Worm (Caenorhabditis elegans) whole organism, late embryonic: ENCODE results near the gene rpap-3.

ENCODE experiments used
- F13H6.1 ChIP-seq: sonication (generic microtip); optimal IDR thresholded peaks from 2 replicates; lab custom pipeline; 2016; ENCODE audit warnings: missing genetic modification characterization, missing compliant biosample characterization
- K09A11.1 ChIP-seq: sonication (generic microtip); optimal IDR thresholded peaks from 2 replicates; lab custom pipeline; 2017; ENCODE audit warnings: antibody characterized with exemption, mild to moderate bottlenecking, missing genetic modification characterization, missing compliant biosample characterization; ENCODE audit not compliant: insufficient read depth
- Y22D7AL.16 ChIP-seq: sonication (generic microtip); optimal IDR thresholded peaks from 2 replicates; lab custom pipeline; 2016; ENCODE audit warnings: missing genetic modification characterization, missing compliant biosample characterization
- ceh-19 ChIP-seq: fragments of 200-800 bp; sonication (Bioruptor generic); optimal IDR thresholded peaks from 2 replicates; lab custom pipeline; 2018; ENCODE audit warnings: mild to moderate bottlenecking, missing genetic modification characterization, missing compliant biosample characterization
- ceh-45 ChIP-seq: fragments of 200-800 bp; sonication (Bioruptor generic); IDR thresholded peaks from 2 replicates; pipeline ENCODE4 v1.3.6; 2022; ENCODE audit warnings: missing genetic modification reagents, missing genetic modification characterization, missing compliant biosample characterization
- che-1 ChIP-seq: sonication (generic microtip); optimal IDR thresholded peaks from 2 replicates; lab custom pipeline; 2016; ENCODE audit warnings: mild to moderate bottlenecking, missing genetic modification characterization, missing compliant biosample characterization
- dmd-4 ChIP-seq: sonication (generic microtip); optimal IDR thresholded peaks from 2 replicates; lab custom pipeline; 2016; ENCODE audit warnings: borderline replicate concordance, missing genetic modification characterization, missing compliant biosample characterization
- elt-4 ChIP-seq: sonication (generic microtip); optimal IDR thresholded peaks from 2 replicates; lab custom pipeline; 2016; ENCODE audit warnings: missing genetic modification characterization, missing compliant biosample characterization
- ets-4 ChIP-seq: sonication (generic microtip); optimal IDR thresholded peaks from 2 replicates; lab custom pipeline; 2016; ENCODE audit warnings: missing genetic modification characterization, missing compliant biosample characterization
- hlh-6 ChIP-seq: sonication (generic microtip); optimal IDR thresholded peaks from 2 replicates; lab custom pipeline; 2016; ENCODE audit warnings: missing genotype, missing genetic modification characterization, missing compliant biosample characterization
- nfya-1 ChIP-seq: sonication (generic microtip); optimal IDR thresholded peaks from 2 replicates; lab custom pipeline; 2017; ENCODE audit warnings: missing genetic modification characterization, mild to moderate bottlenecking, missing compliant biosample characterization, antibody characterized with exemption, moderate library complexity
- pag-3 ChIP-seq: sonication (generic microtip); optimal IDR thresholded peaks from 2 replicates; lab custom pipeline; 2016; ENCODE audit warnings: missing compliant biosample characterization, missing genetic modification characterization, borderline replicate concordance
- pax-1 ChIP-seq: fragments of 150-350 bp; optimal IDR thresholded peaks from 2 replicates; lab custom pipeline; 2014; ENCODE audit warnings: missing biosample characterization, missing genetic modification characterization
- pha-4 ChIP-seq: fragments of 150-350 bp; optimal IDR thresholded peaks from 2 replicates; lab custom pipeline; 2018; ENCODE audit warnings: missing biosample characterization, missing genetic modification reagents, missing genetic modification characterization
- pqm-1 ChIP-seq: sonication (generic microtip); optimal IDR thresholded peaks from 2 replicates; lab custom pipeline; 2016; ENCODE audit warnings: missing genetic modification characterization, missing compliant biosample characterization
- ref-2 ChIP-seq: sonication (generic microtip); optimal IDR thresholded peaks from 2 replicates; lab custom pipeline; 2016; ENCODE audit warnings: missing genetic modification characterization, missing compliant biosample characterization
- syd-9 ChIP-seq: sonication (generic microtip); optimal IDR thresholded peaks from 2 replicates; lab custom pipeline; 2016; ENCODE audit warnings: mild to moderate bottlenecking, missing genetic modification characterization, moderate library complexity, missing compliant biosample characterization
- ttx-3 ChIP-seq: sonication (generic microtip); optimal IDR thresholded peaks from 2 replicates; lab custom pipeline; 2016; ENCODE audit warnings: missing genetic modification reagents, missing genetic modification characterization, missing compliant biosample characterization
- unc-3 ChIP-seq, 2 experiments: fragments of 200-800 bp in 1 of 2; sonication (Bioruptor generic) in 1 of 2; sonication (generic microtip) in 1 of 2; conservative IDR thresholded peaks in 1 of 2; optimal IDR thresholded peaks in 1 of 2; 2 replicates each; pipeline versions ENCODE4 v1.3.6 to Lab custom; 2016 to 2022; ENCODE audit warnings: missing compliant biosample characterization in 2 of 2, missing genetic modification characterization in 2 of 2, missing genetic modification reagents in 1 of 2
- unc-42 ChIP-seq: sonication (generic microtip); optimal IDR thresholded peaks from 2 replicates; lab custom pipeline; 2016; ENCODE audit warnings: missing genotype, missing genetic modification characterization, missing compliant biosample characterization
- zip-5 ChIP-seq: sonication (generic microtip); optimal IDR thresholded peaks from 2 replicates; lab custom pipeline; 2016; ENCODE audit warnings: missing genetic modification characterization, missing compliant biosample characterization
- ztf-16 ChIP-seq: sonication (generic microtip); optimal IDR thresholded peaks from 2 replicates; lab custom pipeline; 2017; ENCODE audit warnings: missing genetic modification characterization, missing compliant biosample characterization

The rpap-3 gene

ce11 chrIV:7731960-7732359 is 46.8 kb downstream of the rpap-3 start, which contains the start of the genes C50F7.9 and C50F7.3:
Gene C50F7.9, minus strand, starts transcription at chrIV:7732060.
Gene C50F7.3, plus strand, starts transcription at chrIV:7732329.
- TF ChIP-seq unc-42 (tag; lab: Kevin White, UChicago) (no peak), ztf-16 (tag; lab: Kevin White, UChicago) (no peak), pha-4 (tag; lab: Kevin White, UChicago) (no peak), hlh-6 (tag; lab: Kevin White, UChicago) (no peak), pax-1 (tag; lab: Kevin White, UChicago) (no peak), Y22D7AL.16 (tag; lab: Kevin White, UChicago) (no peak), K09A11.1 (tag; lab: Kevin White, UChicago) (no peak), syd-9 (tag; lab: Kevin White, UChicago) (no peak), zip-5 (tag; lab: Kevin White, UChicago) (no peak), ceh-45 (GFP tag; lab: Robert Waterston, UW) (no peak), F13H6.1 (tag; lab: Kevin White, UChicago) (no peak), pqm-1 (tag; lab: Kevin White, UChicago) (no peak), ceh-19 (no peak), che-1 (no peak)
- TF ChIP-seq, all 69 proteins: peak for 0

ce11 chrIV:7728402-7728963 is 50.3 kb downstream of the rpap-3 start, which contains the start of gene sucg-1:
Gene sucg-1, plus strand, starts transcription at chrIV:7728913.
- TF ChIP-seq pag-3 (tag; lab: Kevin White, UChicago) = no peak
- no peak for TF ChIP-seq elt-4 (tag; lab: Kevin White, UChicago)
- TF ChIP-seq ets-4 (tag; lab: Kevin White, UChicago) = no peak
- TF ChIP-seq dmd-4 (tag; lab: Kevin White, UChicago) = no peak
- no peak for TF ChIP-seq F13H6.1 (tag; lab: Kevin White, UChicago)
- no peak for TF ChIP-seq unc-3 (GFP tag; conservative IDR thresholded peaks at IDR 0.05; lab: Robert Waterston, UW)
- TF ChIP-seq unc-3 (tag; optimal IDR thresholded peaks at IDR 0.05; lab: Kevin White, UChicago) = no peak
- TF ChIP-seq nfya-1 (tag; lab: Kevin White, UChicago) = no peak
- TF ChIP-seq ttx-3 (tag; lab: Kevin White, UChicago) = no peak
- TF ChIP-seq ceh-45 (GFP tag; lab: Robert Waterston, UW) = no peak
- TF ChIP-seq zip-5 (tag; lab: Kevin White, UChicago) = no peak
- TF ChIP-seq ref-2 (tag; lab: Kevin White, UChicago) = no peak
